Fruit fly (Drosophila melanogaster) whole organism, embryonic: ENCODE measurements around the gene Piezo.

ENCODE experiments used
- Atf-2 ChIP-seq: fragments of 200-800 bp; sonication (Bioruptor generic); optimal IDR thresholded peaks from 2 replicates; lab custom pipeline; 2016; ENCODE audit warnings: missing biosample characterization, missing genetic modification characterization
- CG10209 ChIP-seq: fragments of 200-800 bp; sonication (Bioruptor generic); optimal IDR thresholded peaks from 3 replicates; lab custom pipeline; 2017; ENCODE audit warnings: missing biosample characterization, mild to moderate bottlenecking, missing genetic modification characterization, missing genetic modification reagents
- CG10979 ChIP-seq: fragments of 200-800 bp; sonication (Bioruptor generic); optimal IDR thresholded peaks from 2 replicates; lab custom pipeline; 2018; ENCODE audit warnings: missing biosample characterization, mild to moderate bottlenecking, missing genetic modification characterization, moderate library complexity
- CG11695 ChIP-seq: fragments of 200-800 bp; sonication (Bioruptor generic); IDR thresholded peaks from 3 replicates; pipeline ENCODE4 v1.3.6; 2022; ENCODE audit warnings: missing biosample characterization, missing genetic modification characterization
- CG11723 ChIP-seq: fragments of 200-800 bp; sonication (Bioruptor generic); optimal IDR thresholded peaks from 2 replicates; lab custom pipeline; 2017; ENCODE audit warnings: missing biosample characterization, mild to moderate bottlenecking, missing genetic modification characterization
- CG12236 ChIP-seq: fragments of 200-800 bp; sonication (Bioruptor generic); optimal IDR thresholded peaks from 2 replicates; lab custom pipeline; 2016; ENCODE audit warnings: missing biosample characterization, missing genetic modification characterization
- CG13624 ChIP-seq: fragments of 200-800 bp; sonication (Bioruptor generic); optimal IDR thresholded peaks from 2 replicates; lab custom pipeline; 2016; ENCODE audit warnings: missing biosample characterization, missing genetic modification characterization
- CG1647 ChIP-seq: fragments of 200-800 bp; sonication (Bioruptor generic); optimal IDR thresholded peaks from 3 replicates; lab custom pipeline; 2016; ENCODE audit warnings: missing biosample characterization, missing genetic modification characterization
- CG16779 ChIP-seq: fragments of 200-800 bp; sonication (Bioruptor generic); IDR thresholded peaks from 2 replicates; pipeline ENCODE4 v1.3.6; 2022; ENCODE audit warnings: missing biosample characterization, missing genetic modification characterization
- CG17568 ChIP-seq: fragments of 200-800 bp; sonication (Bioruptor generic); optimal IDR thresholded peaks from 2 replicates; lab custom pipeline; 2018; ENCODE audit warnings: missing biosample characterization, mild to moderate bottlenecking, missing genetic modification characterization, moderate library complexity
- CG17912 ChIP-seq: fragments of 200-800 bp; sonication (Bioruptor generic); optimal IDR thresholded peaks from 2 replicates; lab custom pipeline; 2018; ENCODE audit warnings: missing biosample characterization, mild to moderate bottlenecking, missing genetic modification characterization
- CG18619 ChIP-seq: fragments of 200-800 bp; sonication (Bioruptor generic); optimal IDR thresholded peaks from 3 replicates; lab custom pipeline; 2017; ENCODE audit warnings: missing biosample characterization, mild to moderate bottlenecking, missing genetic modification characterization
- CG32532 ChIP-seq: fragments of 200-800 bp; sonication (Bioruptor generic); IDR thresholded peaks from 2 replicates; pipeline ENCODE4 v1.3.6; 2022; ENCODE audit warnings: missing biosample characterization, missing genetic modification characterization
- CG3726 ChIP-seq: fragments of 200-800 bp; sonication (Bioruptor generic); IDR thresholded peaks from 3 replicates; pipeline ENCODE4, ENCODE4 v1.3.6; 2022; ENCODE audit warnings: missing biosample characterization, missing genetic modification characterization
- CG4424 ChIP-seq: fragments of 200-800 bp; sonication (Bioruptor generic); optimal IDR thresholded peaks from 3 replicates; lab custom pipeline; 2016; ENCODE audit warnings: missing biosample characterization, missing genetic modification characterization
- CG7963 ChIP-seq: fragments of 200-800 bp; sonication (Bioruptor generic); IDR thresholded peaks from 3 replicates; pipeline ENCODE4 v1.3.6; 2022; ENCODE audit warnings: missing biosample characterization, missing genetic modification characterization; ENCODE audit not compliant: partially characterized antibody
- CG7987 ChIP-seq: fragments of 200-800 bp; sonication (Bioruptor generic); optimal IDR thresholded peaks from 2 replicates; lab custom pipeline; 2018; ENCODE audit warnings: missing biosample characterization, mild to moderate bottlenecking, missing genetic modification characterization, moderate library complexity
- CG8281 ChIP-seq: fragments of 200-800 bp; sonication (Bioruptor generic); optimal IDR thresholded peaks from 2 replicates; lab custom pipeline; 2018; ENCODE audit warnings: missing biosample characterization, mild to moderate bottlenecking, missing genetic modification characterization, moderate library complexity
- CHES-1-like ChIP-seq: fragments of 200-800 bp; sonication (Bioruptor generic); optimal IDR thresholded peaks from 2 replicates; lab custom pipeline; 2016; ENCODE audit warnings: missing biosample characterization, missing genetic modification characterization
- Deaf1 ChIP-seq: fragments of 200-800 bp; optimal IDR thresholded peaks from 3 replicates; lab custom pipeline; 2019; ENCODE audit warnings: missing biosample characterization, mild to moderate bottlenecking, missing genetic modification characterization, moderate library complexity
- Dref ChIP-seq: fragments of 200-800 bp; sonication (Bioruptor generic); IDR thresholded peaks from 2 replicates; pipeline ENCODE4 v1.3.6; 2022; ENCODE audit warnings: missing biosample characterization, missing genetic modification characterization
- Ets65A ChIP-seq: fragments of 200-800 bp; sonication (Bioruptor generic); peaks from one replicate; lab custom pipeline; 2016; ENCODE audit warnings: missing biosample characterization, missing genetic modification characterization
- Gsc ChIP-seq: fragments of 200-800 bp; sonication (Bioruptor generic); IDR thresholded peaks from 2 replicates; pipeline ENCODE4 v1.3.6; 2022; ENCODE audit warnings: missing biosample characterization, missing genetic modification characterization
- HLH4C ChIP-seq: fragments of 200-800 bp; sonication (Bioruptor generic); IDR thresholded peaks from 3 replicates; pipeline ENCODE4 v1.3.6; 2022; ENCODE audit warnings: missing biosample characterization, missing genetic modification characterization; ENCODE audit not compliant: partially characterized antibody
- Hand ChIP-seq: fragments of 200-800 bp; sonication (Bioruptor generic); optimal IDR thresholded peaks from 2 replicates; lab custom pipeline; 2017; ENCODE audit warnings: mild to moderate bottlenecking, missing biosample characterization, missing genetic modification reagents, missing genetic modification characterization
- HmgZ ChIP-seq: fragments of 200-800 bp; sonication (Bioruptor generic); optimal IDR thresholded peaks from 2 replicates; lab custom pipeline; 2018; ENCODE audit warnings: missing biosample characterization, mild to moderate bottlenecking, missing genetic modification characterization
- Hr51 ChIP-seq, 2 experiments: fragments of 200-800 bp; sonication (Bioruptor generic); optimal IDR thresholded peaks; 2 replicates in 1 of 2; 3 replicates in 1 of 2; lab custom pipeline; 2016 to 2018; ENCODE audit warnings: missing biosample characterization in 2 of 2, missing genetic modification characterization in 2 of 2, mild to moderate bottlenecking in 1 of 2, moderate library complexity in 1 of 2
- Oaz ChIP-seq: fragments of 200-800 bp; sonication (Bioruptor generic); IDR thresholded peaks from 2 replicates; pipeline ENCODE4 v1.3.6; 2022; ENCODE audit warnings: missing biosample characterization, missing genetic modification characterization
- Oli ChIP-seq: fragments of 200-800 bp; sonication (Bioruptor generic); optimal IDR thresholded peaks from 2 replicates; lab custom pipeline; 2018; ENCODE audit warnings: missing biosample characterization, mild to moderate bottlenecking, missing genetic modification characterization, moderate library complexity
- Pdp1 ChIP-seq, 2 experiments: fragments of 200-800 bp; sonication (Bioruptor generic); optimal IDR thresholded peaks; 3 replicates each; lab custom pipeline; 2016; ENCODE audit warnings: missing biosample characterization in 2 of 2, missing genetic modification characterization in 2 of 2, mild to moderate bottlenecking in 1 of 2, moderate library complexity in 1 of 2
- Rx ChIP-seq: fragments of 200-800 bp; sonication (Bioruptor generic); IDR thresholded peaks from 2 replicates; pipeline ENCODE4 v1.3.6; 2022; ENCODE audit warnings: missing biosample characterization, missing genetic modification characterization
- Stat92E ChIP-seq, 3 experiments: fragments of >200 bp in 2 of 3; fragments of 200-800 bp in 1 of 3; sonication (Bioruptor generic) in 1 of 3; optimal IDR thresholded peaks; 2 replicates each; lab custom pipeline; 2017 to 2019; ENCODE audit warnings: missing biosample characterization in 3 of 3, missing genetic modification characterization in 3 of 3, mild to moderate bottlenecking in 1 of 3, moderate library complexity in 1 of 3
- ci ChIP-seq: fragments of 200-800 bp; sonication (Bioruptor generic); IDR thresholded peaks from 3 replicates; pipeline ENCODE4 v1.3.6; 2022; ENCODE audit warnings: missing biosample characterization, missing genetic modification characterization
- dm ChIP-seq: fragments of 200-800 bp; sonication (Bioruptor generic); optimal IDR thresholded peaks from 3 replicates; lab custom pipeline; 2016; ENCODE audit warnings: missing biosample characterization, missing genetic modification characterization
- dmrt99B ChIP-seq: fragments of 200-800 bp; sonication (Bioruptor generic); optimal IDR thresholded peaks from 2 replicates; lab custom pipeline; 2018; ENCODE audit warnings: missing biosample characterization, mild to moderate bottlenecking, missing genetic modification characterization, moderate library complexity
- gce ChIP-seq: fragments of 200-800 bp; sonication (Bioruptor generic); IDR thresholded peaks from 3 replicates; pipeline ENCODE4 v1.3.6; 2022; ENCODE audit warnings: missing biosample characterization, missing genetic modification characterization
- gfzf ChIP-seq: fragments of 200-800 bp; sonication (Bioruptor generic); optimal IDR thresholded peaks from 2 replicates; lab custom pipeline; 2016; ENCODE audit warnings: missing biosample characterization, mild to moderate bottlenecking, missing genetic modification characterization, moderate library complexity
- her ChIP-seq: fragments of 200-800 bp; sonication (Bioruptor generic); optimal IDR thresholded peaks from 2 replicates; lab custom pipeline; 2016; ENCODE audit warnings: missing biosample characterization, missing genetic modification characterization
- ken ChIP-seq: fragments of 200-800 bp; sonication (Bioruptor generic); IDR thresholded peaks from 3 replicates; pipeline ENCODE4 v1.3.6; 2022; ENCODE audit warnings: missing biosample characterization, missing genetic modification characterization
- klu ChIP-seq: fragments of 200-800 bp; sonication (Bioruptor generic); IDR thresholded peaks from 2 replicates; pipeline ENCODE4 v1.3.6; 2022; ENCODE audit warnings: missing biosample characterization, missing genetic modification characterization
- lbe ChIP-seq: fragments of 200-800 bp; sonication (Bioruptor generic); optimal IDR thresholded peaks from 2 replicates; lab custom pipeline; 2016; ENCODE audit warnings: missing biosample characterization, mild to moderate bottlenecking, missing genetic modification characterization
- otp ChIP-seq: fragments of 200-800 bp; sonication (Bioruptor generic); IDR thresholded peaks from 3 replicates; pipeline ENCODE4, ENCODE4 v1.3.6; 2022; ENCODE audit warnings: missing biosample characterization, missing genetic modification characterization
- p53 ChIP-seq: fragments of 200-800 bp; sonication (Bioruptor generic); optimal IDR thresholded peaks from 2 replicates; lab custom pipeline; 2016; ENCODE audit warnings: missing biosample characterization, missing genetic modification characterization
- pum ChIP-seq: fragments of 200-800 bp; sonication (Bioruptor generic); optimal IDR thresholded peaks from 2 replicates; lab custom pipeline; 2016; ENCODE audit warnings: missing biosample characterization, missing genetic modification characterization
- schlank ChIP-seq: fragments of 200-800 bp; sonication (Bioruptor generic); optimal IDR thresholded peaks from 2 replicates; lab custom pipeline; 2018; ENCODE audit warnings: missing biosample characterization, mild to moderate bottlenecking, missing genetic modification characterization
- sim ChIP-seq: fragments of 200-800 bp; sonication (Bioruptor generic); IDR thresholded peaks from 2 replicates; pipeline ENCODE4 v1.3.6; 2022; ENCODE audit warnings: missing biosample characterization, missing genetic modification characterization
- tgo ChIP-seq: fragments of 200-800 bp; sonication (Bioruptor generic); IDR thresholded peaks from 3 replicates; pipeline ENCODE4 v1.3.6; 2022; ENCODE audit warnings: missing biosample characterization, missing genetic modification characterization
- tna ChIP-seq: fragments of 200-800 bp; sonication (Bioruptor generic); IDR thresholded peaks from 2 replicates; pipeline ENCODE4 v1.3.6; 2022; ENCODE audit warnings: missing biosample characterization, missing genetic modification characterization; ENCODE audit not compliant: partially characterized antibody
- ttk ChIP-seq: fragments of 200-800 bp; sonication (Bioruptor generic); IDR thresholded peaks from 2 replicates; pipeline ENCODE4 v2.1.2; 2022; ENCODE audit warnings: missing biosample characterization, missing genetic modification characterization
- zen ChIP-seq: fragments of 200-800 bp; sonication (Bioruptor generic); optimal IDR thresholded peaks from 3 replicates; lab custom pipeline; 2018; ENCODE audit warnings: missing biosample characterization, mild to moderate bottlenecking, missing genetic modification characterization, moderate library complexity

Piezo gene

dm6 chr2L:8159498-8159897, 3.4 kb upstream of the Piezo start, which contains the start of the genes PAPLA1 and Rbsn-5 (continued):
- TF ChIP-seq tgo (GFP tag; lab: Robert Waterston, UW) (peak; percentile 92), klu (GFP tag; lab: Robert Waterston, UW) (peak; percentile 86), Ets65A (GFP tag; lab: Kevin White, UChicago) (peak; percentile 100), Oaz (GFP tag; lab: Robert Waterston, UW) (peak; percentile 81), zen (peak; percentile 92), otp (peak; percentile 88), dmrt99B (peak; percentile 91), dm (peak; percentile 89), CG17912 (peak; percentile 78), gce (peak; percentile 74; the same call in 2 of the 3 replicates), CG7963 (GFP tag; lab: Robert Waterston, UW) (no peak), CG8281 (tag; lab: Kevin White, UChicago) (peak; percentile 78), CG1647 (peak; percentile 95), schlank (tag; lab: Kevin White, UChicago) (peak; percentile 87), HmgZ (peak; percentile 97), Deaf1 (tag; lab: Kevin White, UChicago) (peak; percentile 63), CG3726 (GFP tag; lab: Robert Waterston, UW) (peak; percentile 88), sim (GFP tag; lab: Robert Waterston, UW) (peak; percentile 61; the same call in 1 of the 2 replicates), ci (GFP tag; lab: Robert Waterston, UW) (peak; percentile 92), CG4424 (peak; percentile 96), Oli (tag; lab: Kevin White, UChicago) (peak; percentile 90), p53 (GFP tag; lab: Kevin White, UChicago) (peak; percentile 89), CG17568 (GFP tag; lab: Kevin White, UChicago) (peak; percentile 85), CG16779 (peak; percentile 83), CG13624 (GFP tag; lab: Kevin White, UChicago) (peak; percentile 96), Pdp1 (GFP tag; optimal IDR thresholded peaks at IDR 0.05; lab: Kevin White, UChicago) (peak; percentile 93 to 97), Hr51 (GFP tag; optimal IDR thresholded peaks at IDR 0.05; lab: Kevin White, UChicago) (peak; percentile 92), Hand (peak; percentile 82), Dref (GFP tag; lab: Robert Waterston, UW) (0 out of 2 replicates have a peak, but pooled peaks have one; percentile 28), CHES-1-like (GFP tag; lab: Kevin White, UChicago) (peak; percentile 98), CG11695 (peak; percentile 87), CG11723 (peak; percentile 84), Stat92E (GFP tag; optimal IDR thresholded peaks at IDR 0.05; lab: Kevin White, UChicago) (no peak), CG12236 (GFP tag; lab: Kevin White, UChicago) (peak; percentile 85), Gsc (GFP tag; lab: Robert Waterston, UW) (peak; percentile 60), tna (no peak), HLH4C (GFP tag; lab: Robert Waterston, UW) (no peak), ken (GFP tag; lab: Robert Waterston, UW) (peak; percentile 94), lbe (GFP tag; lab: Kevin White, UChicago) (peak; percentile 92), Rx (peak; percentile 86), ttk (GFP tag; lab: Robert Waterston, UW) (peak; percentile 90), pum (peak; percentile 97), Atf-2 (GFP tag; lab: Kevin White, UChicago) (peak; percentile 94), gfzf (GFP tag; lab: Kevin White, UChicago) (peak; percentile 40), CG32532 (GFP tag; lab: Robert Waterston, UW) (peak; percentile 93), her (GFP tag; lab: Kevin White, UChicago) (peak; percentile 92), CG18619 (GFP tag; lab: Kevin White, UChicago) (peak; percentile 88), CG7987 (GFP tag; lab: Kevin White, UChicago) (peak; percentile 81), CG10209 (GFP tag; lab: Kevin White, UChicago) (peak; percentile 91), CG10979 (tag; lab: Kevin White, UChicago) (peak; percentile 92)
